Fruit fly (Drosophila melanogaster) whole organism, wandering third instar larva: Measurements from ENCODE around the gene CG46192.
"Not testable (repeated sequence)": the region's sequence is repeated elsewhere in the genome, so short reads cannot be mapped to it uniquely, and the experiment has no call there.

Experiments used
- CrebA ChIP-seq: fragments of 200-800 bp; sonication (Bioruptor generic); optimal IDR thresholded peaks from 2 replicates; lab custom pipeline; 2016; ENCODE audit warnings: missing biosample characterization, mild to moderate bottlenecking, missing genetic modification characterization, borderline replicate concordance
- Dfd ChIP-seq: fragments of >200 bp; optimal IDR thresholded peaks from 2 replicates; lab custom pipeline; 2017; ENCODE audit warnings: missing biosample characterization, missing genetic modification characterization
- Hnf4 ChIP-seq: fragments of 200-800 bp; sonication (Bioruptor generic); optimal IDR thresholded peaks from 2 replicates; lab custom pipeline; 2016; ENCODE audit warnings: missing biosample characterization, mild to moderate bottlenecking, missing genetic modification characterization
- N ChIP-seq: fragments of >200 bp; optimal IDR thresholded peaks from 2 replicates; lab custom pipeline; 2018; ENCODE audit warnings: missing biosample characterization, missing external identifiers, missing genetic modification characterization
- Sp1 ChIP-seq: fragments of 200-800 bp; sonication (Bioruptor generic); optimal IDR thresholded peaks from 3 replicates; lab custom pipeline; 2019; ENCODE audit warnings: missing biosample characterization, mild to moderate bottlenecking, missing genetic modification characterization, moderate library complexity
- dsf ChIP-seq: sonication (Bioruptor generic); optimal IDR thresholded peaks from 2 replicates; lab custom pipeline; 2016; ENCODE audit warnings: missing biosample characterization, missing genetic modification characterization, borderline replicate concordance
- ey ChIP-seq: fragments of 200-800 bp; sonication (Bioruptor generic); optimal IDR thresholded peaks from 2 replicates; lab custom pipeline; 2016; ENCODE audit warnings: missing biosample characterization, missing genetic modification characterization
- foxo ChIP-seq, 2 experiments: fragments of 200-800 bp; sonication (Bioruptor generic); optimal IDR thresholded peaks; 2 replicates in 1 of 2; 3 replicates in 1 of 2; lab custom pipeline; 2016 to 2017; ENCODE audit warnings: missing biosample characterization in 2 of 2, missing genetic modification characterization in 2 of 2
- h ChIP-seq: fragments of 200-800 bp; sonication (Bioruptor generic); optimal IDR thresholded peaks from 3 replicates; lab custom pipeline; 2016; ENCODE audit warnings: missing biosample characterization, mild to moderate bottlenecking, missing genetic modification characterization
- pan ChIP-seq: fragments of >200 bp; optimal IDR thresholded peaks from 2 replicates; lab custom pipeline; 2017
- usp ChIP-seq: fragments of >200 bp; optimal IDR thresholded peaks from 2 replicates; lab custom pipeline; 2017; ENCODE audit warnings: missing biosample characterization, missing genetic modification characterization

DNA sequence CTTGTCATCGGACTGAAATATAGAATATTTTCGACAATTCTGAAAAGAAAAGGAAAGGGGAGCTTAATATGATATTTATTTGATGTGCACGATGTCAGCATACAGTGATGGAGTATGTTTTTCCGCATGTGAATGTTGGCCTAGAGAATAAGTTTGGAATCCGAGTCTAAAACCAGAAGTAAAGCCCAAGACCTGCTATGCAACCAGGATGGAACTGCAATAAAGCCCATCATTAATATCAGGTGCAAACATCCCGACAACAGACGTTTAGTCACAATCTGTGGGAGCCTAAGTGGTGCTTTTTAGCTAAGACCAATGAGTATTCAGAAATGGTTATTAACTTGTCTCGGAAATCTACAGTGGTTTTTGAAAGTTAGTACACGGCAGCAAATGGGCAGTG is at the start of gene CG46192:
- TF ChIP-seq N (GFP tag; lab: Kevin White, UChicago); Hnf4; foxo (GFP tag; optimal IDR thresholded peaks at IDR 0.05; lab: Kevin White, UChicago); pan (lab: Kevin White, UChicago); CrebA (GFP tag; lab: Kevin White, UChicago); ey (GFP tag; lab: Kevin White, UChicago); dsf (GFP tag; lab: Kevin White, UChicago); h (GFP tag; lab: Kevin White, UChicago); Sp1 (GFP tag; lab: Kevin White, UChicago); usp; Dfd (GFP tag; lab: Kevin White, UChicago): not testable (repeated sequence)
